Fruit fly (Drosophila melanogaster) whole organism, embryonic: ENCODE results near the gene vkg.
A peak's percentile ranks its signal among the peaks of the same experiment; 100 is the strongest.

Experiments used
- ATbp ChIP-seq: fragments of 200-800 bp; sonication (Bioruptor generic); optimal IDR thresholded peaks from 2 replicates; lab custom pipeline; 2017; ENCODE audit warnings: missing biosample characterization, mild to moderate bottlenecking, missing genetic modification characterization, missing genetic modification reagents
- Atf-2 ChIP-seq: fragments of 200-800 bp; sonication (Bioruptor generic); optimal IDR thresholded peaks from 2 replicates; lab custom pipeline; 2016; ENCODE audit warnings: missing biosample characterization, missing genetic modification characterization
- B-H2 ChIP-seq: fragments of 200-800 bp; sonication (Bioruptor generic); optimal IDR thresholded peaks from 2 replicates; lab custom pipeline; 2018; ENCODE audit warnings: missing biosample characterization, mild to moderate bottlenecking, missing genetic modification characterization
- BtbVII ChIP-seq: fragments of 200-800 bp; sonication (Bioruptor generic); optimal IDR thresholded peaks from 3 replicates; lab custom pipeline; 2017; ENCODE audit warnings: missing biosample characterization, mild to moderate bottlenecking, missing genetic modification characterization
- CG10274 ChIP-seq: fragments of 200-800 bp; sonication (Bioruptor generic); optimal IDR thresholded peaks from 3 replicates; lab custom pipeline; 2017; ENCODE audit warnings: missing biosample characterization, mild to moderate bottlenecking, missing genetic modification characterization
- CG12071 ChIP-seq: fragments of 200-800 bp; sonication (Bioruptor generic); optimal IDR thresholded peaks from 3 replicates; lab custom pipeline; 2018; ENCODE audit warnings: missing biosample characterization, mild to moderate bottlenecking, missing genetic modification characterization
- CG12155 ChIP-seq: fragments of 200-800 bp; sonication (Bioruptor generic); optimal IDR thresholded peaks from 3 replicates; lab custom pipeline; 2016; ENCODE audit warnings: missing biosample characterization, missing genetic modification characterization
- CG12219 ChIP-seq: fragments of 200-800 bp; sonication (Bioruptor generic); optimal IDR thresholded peaks from 3 replicates; lab custom pipeline; 2018; ENCODE audit warnings: missing biosample characterization, mild to moderate bottlenecking, missing genetic modification characterization
- CG12299 ChIP-seq: fragments of 200-800 bp; sonication (Bioruptor generic); optimal IDR thresholded peaks from 2 replicates; lab custom pipeline; 2018; ENCODE audit warnings: missing biosample characterization, mild to moderate bottlenecking, missing genetic modification characterization
- CG1233 ChIP-seq: fragments of 200-800 bp; sonication (Bioruptor generic); optimal IDR thresholded peaks from 4 replicates; lab custom pipeline; 2018; ENCODE audit warnings: missing biosample characterization, mild to moderate bottlenecking, missing genetic modification characterization
- CG13424 ChIP-seq: fragments of 200-800 bp; sonication (Bioruptor generic); optimal IDR thresholded peaks from 2 replicates; lab custom pipeline; 2019; ENCODE audit warnings: missing biosample characterization, mild to moderate bottlenecking, missing genetic modification characterization, moderate library complexity
- CG14965 ChIP-seq: fragments of 200-800 bp; sonication (Bioruptor generic); optimal IDR thresholded peaks from 2 replicates; lab custom pipeline; 2016; ENCODE audit warnings: missing biosample characterization, missing genetic modification characterization, borderline replicate concordance
- CG1832 ChIP-seq: fragments of 200-800 bp; sonication (Bioruptor generic); optimal IDR thresholded peaks from 2 replicates; lab custom pipeline; 2017; ENCODE audit warnings: missing biosample characterization, mild to moderate bottlenecking, missing genetic modification characterization, inconsistent platforms
- CG2712 ChIP-seq: fragments of 200-800 bp; optimal IDR thresholded peaks from 3 replicates; lab custom pipeline; 2019; ENCODE audit warnings: missing biosample characterization, mild to moderate bottlenecking, missing genetic modification characterization, moderate library complexity
- CG3163 ChIP-seq: fragments of 200-800 bp; sonication (Bioruptor generic); optimal IDR thresholded peaks from 3 replicates; lab custom pipeline; 2016; ENCODE audit warnings: missing biosample characterization, missing genetic modification characterization
- CG4282 ChIP-seq: fragments of 200-800 bp; sonication (Bioruptor generic); optimal IDR thresholded peaks from 2 replicates; lab custom pipeline; 2016; ENCODE audit warnings: missing biosample characterization, missing genetic modification characterization
- CG6854 ChIP-seq: fragments of 200-800 bp; sonication (Bioruptor generic); optimal IDR thresholded peaks from 3 replicates; lab custom pipeline; 2017; ENCODE audit warnings: missing biosample characterization, mild to moderate bottlenecking, missing genetic modification characterization
- CG7372 ChIP-seq: fragments of 200-800 bp; sonication (Bioruptor generic); IDR thresholded peaks from 2 replicates; pipeline ENCODE4 v1.3.6; 2022; ENCODE audit warnings: missing biosample characterization, missing genetic modification characterization
- CG7928 ChIP-seq: fragments of 200-800 bp; sonication (Bioruptor generic); optimal IDR thresholded peaks from 2 replicates; lab custom pipeline; 2017; ENCODE audit warnings: missing biosample characterization, mild to moderate bottlenecking, missing genetic modification characterization
- CG8765 ChIP-seq: fragments of 200-800 bp; sonication (Bioruptor generic); IDR thresholded peaks from 2 replicates; pipeline ENCODE4 v1.3.6; 2022; ENCODE audit warnings: missing biosample characterization, missing genetic modification characterization
- CG8924 ChIP-seq: fragments of 200-800 bp; optimal IDR thresholded peaks from 3 replicates; lab custom pipeline; 2019; ENCODE audit warnings: missing biosample characterization, mild to moderate bottlenecking, missing genetic modification characterization, moderate library complexity
- Chrac-16 ChIP-seq: fragments of 200-800 bp; sonication (Bioruptor generic); optimal IDR thresholded peaks from 3 replicates; lab custom pipeline; 2016; ENCODE audit warnings: missing biosample characterization, missing genetic modification characterization
- D19B ChIP-seq: fragments of 200-800 bp; sonication (Bioruptor generic); optimal IDR thresholded peaks from 2 replicates; lab custom pipeline; 2017; ENCODE audit warnings: missing biosample characterization, mild to moderate bottlenecking, missing genetic modification characterization
- Doc2 ChIP-seq: fragments of 200-800 bp; sonication (Bioruptor generic); IDR thresholded peaks from 2 replicates; pipeline ENCODE4 v1.3.6; 2022; ENCODE audit warnings: missing biosample characterization, missing genetic modification characterization
- Dp ChIP-seq: fragments of 200-800 bp; sonication (Bioruptor generic); optimal IDR thresholded peaks from 2 replicates; lab custom pipeline; 2018; ENCODE audit warnings: missing biosample characterization, mild to moderate bottlenecking, missing genetic modification characterization, moderate library complexity
- Drgx ChIP-seq: fragments of 200-800 bp; sonication (Bioruptor generic); IDR thresholded peaks from 2 replicates; pipeline ENCODE4 v1.3.6; 2022; ENCODE audit warnings: missing biosample characterization, missing genetic modification characterization
- Fer3 ChIP-seq: fragments of 200-800 bp; sonication (Bioruptor generic); optimal IDR thresholded peaks from 2 replicates; lab custom pipeline; 2018; ENCODE audit warnings: missing biosample characterization, mild to moderate bottlenecking, missing genetic modification characterization, moderate library complexity
- HHEX ChIP-seq: fragments of 200-800 bp; sonication (Bioruptor generic); optimal IDR thresholded peaks from 3 replicates; lab custom pipeline; 2017; ENCODE audit warnings: missing biosample characterization, mild to moderate bottlenecking, missing genetic modification characterization, missing genetic modification reagents
- Hmr ChIP-seq: fragments of 200-800 bp; sonication (Bioruptor generic); optimal IDR thresholded peaks from 3 replicates; lab custom pipeline; 2017; ENCODE audit warnings: mild to moderate bottlenecking, missing biosample characterization, missing genetic modification reagents, missing genetic modification characterization
- Nf-YB ChIP-seq: fragments of 200-800 bp; sonication (Bioruptor generic); optimal IDR thresholded peaks from 3 replicates; lab custom pipeline; 2019; ENCODE audit warnings: missing biosample characterization, mild to moderate bottlenecking, missing genetic modification characterization, moderate library complexity
- Six4 ChIP-seq: fragments of 200-800 bp; sonication (Bioruptor generic); optimal IDR thresholded peaks from 2 replicates; lab custom pipeline; 2016; ENCODE audit warnings: missing biosample characterization, missing genetic modification characterization
- Spps ChIP-seq: fragments of 200-800 bp; sonication (Bioruptor generic); optimal IDR thresholded peaks from 2 replicates; lab custom pipeline; 2018; ENCODE audit warnings: missing biosample characterization, mild to moderate bottlenecking, missing genetic modification characterization
- Xbp1 ChIP-seq: fragments of 200-800 bp; sonication (Bioruptor generic); optimal IDR thresholded peaks from 3 replicates; lab custom pipeline; 2016; ENCODE audit warnings: missing biosample characterization, mild to moderate bottlenecking, missing genetic modification characterization
- al ChIP-seq: fragments of 200-800 bp; sonication (Bioruptor generic); IDR thresholded peaks from 2 replicates; pipeline ENCODE4 v1.3.6; 2022; ENCODE audit warnings: missing biosample characterization, missing genetic modification characterization
- ase ChIP-seq: fragments of 200-800 bp; sonication (Bioruptor generic); IDR thresholded peaks from 3 replicates; pipeline ENCODE4 v1.3.6; 2022; ENCODE audit warnings: missing biosample characterization, missing genetic modification characterization
- br ChIP-seq: fragments of >200 bp; optimal IDR thresholded peaks from 2 replicates; lab custom pipeline; 2017
- dati ChIP-seq: fragments of 200-800 bp; sonication (Bioruptor generic); IDR thresholded peaks from 2 replicates; pipeline ENCODE4 v1.3.6; 2022; ENCODE audit warnings: missing biosample characterization, missing genetic modification characterization
- dm ChIP-seq: fragments of 200-800 bp; sonication (Bioruptor generic); optimal IDR thresholded peaks from 3 replicates; lab custom pipeline; 2016; ENCODE audit warnings: missing biosample characterization, missing genetic modification characterization
- exex ChIP-seq: fragments of 200-800 bp; sonication (Bioruptor generic); optimal IDR thresholded peaks from 4 replicates; lab custom pipeline; 2018; ENCODE audit warnings: missing biosample characterization, mild to moderate bottlenecking, missing genetic modification characterization, moderate library complexity
- fu2 ChIP-seq: fragments of 200-800 bp; sonication (Bioruptor generic); optimal IDR thresholded peaks from 2 replicates; lab custom pipeline; 2016; ENCODE audit warnings: missing biosample characterization, missing genetic modification characterization
- kni ChIP-seq: fragments of 200-800 bp; sonication (Bioruptor generic); optimal IDR thresholded peaks from 3 replicates; lab custom pipeline; 2017; ENCODE audit warnings: mild to moderate bottlenecking, missing biosample characterization, missing genetic modification reagents, missing genetic modification characterization
- lola ChIP-seq, 3 experiments: fragments of >200 bp in 2 of 3; fragments of 200-800 bp in 1 of 3; sonication (Bioruptor generic) in 1 of 3; optimal IDR thresholded peaks; 2 replicates each; lab custom pipeline; 2017 to 2019; ENCODE audit warnings: missing biosample characterization in 3 of 3, missing genetic modification characterization in 3 of 3, mild to moderate bottlenecking in 1 of 3, moderate library complexity in 1 of 3
- pan ChIP-seq, 4 experiments: fragments of >200 bp in 3 of 4; fragments of 200-800 bp in 1 of 4; sonication (Bioruptor generic) in 1 of 4; optimal IDR thresholded peaks in 3 of 4; IDR thresholded peaks in 1 of 4; 2 replicates each; pipeline versions ENCODE4 v1.3.6 to Lab custom; 2017 to 2022; ENCODE audit warnings: missing biosample characterization in 2 of 4, missing genetic modification characterization in 2 of 4, mixed read lengths in 1 of 4
- phol ChIP-seq: fragments of 200-800 bp; sonication (Bioruptor generic); optimal IDR thresholded peaks from 3 replicates; lab custom pipeline; 2018; ENCODE audit warnings: missing biosample characterization, mild to moderate bottlenecking, missing genetic modification characterization, moderate library complexity
- pum ChIP-seq: fragments of 200-800 bp; sonication (Bioruptor generic); optimal IDR thresholded peaks from 2 replicates; lab custom pipeline; 2016; ENCODE audit warnings: missing biosample characterization, missing genetic modification characterization
- ranshi ChIP-seq: fragments of 200-800 bp; sonication (Bioruptor generic); IDR thresholded peaks from 2 replicates; pipeline ENCODE4 v1.3.6; 2022; ENCODE audit warnings: missing biosample characterization, missing genetic modification characterization
- row ChIP-seq: fragments of 200-800 bp; sonication (Bioruptor generic); IDR thresholded peaks from 3 replicates; pipeline ENCODE4 v1.3.6; 2022; ENCODE audit warnings: missing biosample characterization, missing genetic modification characterization
- tap ChIP-seq: fragments of 200-800 bp; optimal IDR thresholded peaks from 3 replicates; lab custom pipeline; 2019; ENCODE audit warnings: missing biosample characterization, mild to moderate bottlenecking, missing genetic modification characterization, moderate library complexity
- twi ChIP-seq: fragments of 200-800 bp; optimal IDR thresholded peaks from 2 replicates; lab custom pipeline; 2019; ENCODE audit warnings: missing biosample characterization, mild to moderate bottlenecking, missing genetic modification characterization, moderate library complexity
- vnd ChIP-seq: fragments of 200-800 bp; sonication (Bioruptor generic); IDR thresholded peaks from 3 replicates; pipeline ENCODE4 v1.3.6; 2022; ENCODE audit warnings: missing biosample characterization, missing genetic modification characterization; ENCODE audit not compliant: partially characterized antibody
- wek ChIP-seq: fragments of 200-800 bp; sonication (Bioruptor generic); optimal IDR thresholded peaks from 3 replicates; lab custom pipeline; 2018; ENCODE audit warnings: missing biosample characterization, mild to moderate bottlenecking, missing genetic modification characterization, moderate library complexity

vkg gene

DNA sequence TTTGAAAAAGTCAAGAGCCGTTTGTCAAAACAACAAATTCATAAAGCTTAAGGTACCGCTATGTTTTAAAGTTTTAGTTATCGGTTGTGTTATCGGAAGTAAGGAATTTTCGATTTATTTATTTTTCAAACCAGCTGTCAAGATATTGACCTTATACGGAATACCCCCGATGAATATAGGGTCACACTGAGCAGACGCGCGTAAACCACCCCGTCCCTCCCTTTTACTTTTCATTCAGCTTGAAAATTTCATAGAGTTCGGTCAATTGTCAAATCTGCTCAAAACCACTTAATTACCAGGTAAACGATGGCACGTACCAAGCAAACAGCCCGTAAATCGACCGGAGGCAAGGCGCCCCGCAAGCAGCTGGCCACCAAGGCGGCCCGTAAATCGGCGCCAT is 27.0 kb upstream of the vkg start, which contains the start of the genes CG14036 and His3.3A (continued):
- TF ChIP-seq CG7372 (no peak), CG8765 (GFP tag; lab: Robert Waterston, UW) (no peak), CG4282 (GFP tag; lab: Kevin White, UChicago) (no peak), row (GFP tag; lab: Robert Waterston, UW) (peak; percentile 51; the same call in 2 of the 3 replicates), al (GFP tag; lab: Robert Waterston, UW) (no peak), pum (no peak), CG8924 (tag; lab: Kevin White, UChicago) (peak; percentile 49), CG12219 (GFP tag; lab: Kevin White, UChicago) (no peak), Atf-2 (no peak), CG14965 (GFP tag; lab: Kevin White, UChicago) (no peak), br (lab: Kevin White, UChicago) (no peak), wek (GFP tag; lab: Kevin White, UChicago) (peak; percentile 100), B-H2 (GFP tag; lab: Kevin White, UChicago) (peak; percentile 30), kni (GFP tag; lab: Kevin White, UChicago) (no peak), Fer3 (tag; lab: Kevin White, UChicago) (no peak), dm (GFP tag; lab: Kevin White, UChicago) (peak; percentile 29), CG12071 (GFP tag; lab: Kevin White, UChicago) (no peak), Nf-YB (no peak), ranshi (GFP tag; lab: Robert Waterston, UW) (no peak), Xbp1 (GFP tag; lab: Kevin White, UChicago) (peak; percentile 18), twi (tag; lab: Kevin White, UChicago) (no peak), vnd (no peak; the same call in 2 of the 3 replicates), phol (tag; lab: Kevin White, UChicago) (no peak), tap (no peak), dati (GFP tag; lab: Robert Waterston, UW) (no peak), Spps (peak; percentile 1), CG12299 (tag; lab: Kevin White, UChicago) (no peak), Hmr (GFP tag; lab: Kevin White, UChicago) (peak; percentile 42), lola (GFP tag; optimal IDR thresholded peaks at IDR 0.05; lab: Kevin White, UChicago) (no peak), CG1233 (no peak), ase (GFP tag; lab: Robert Waterston, UW) (no peak), Chrac-16 (no peak), CG7928 (GFP tag; lab: Kevin White, UChicago) (peak; percentile 1), CG13424 (peak; percentile 43), Dp (GFP tag; lab: Kevin White, UChicago) (peak; percentile 88), fu2 (GFP tag; lab: Kevin White, UChicago) (no peak), ATbp (GFP tag; lab: Kevin White, UChicago) (no peak), Drgx (GFP tag; lab: Robert Waterston, UW) (no peak), HHEX (peak; percentile 24), Doc2 (GFP tag; lab: Robert Waterston, UW) (no peak), CG1832 (GFP tag; lab: Kevin White, UChicago) (no peak), pan (optimal IDR thresholded peaks at IDR 0.05; lab: Kevin White, UChicago) (no peak), pan (GFP tag; optimal IDR thresholded peaks at IDR 0.05 in 1 of 2, IDR thresholded peaks at IDR 0.05 in 1 of 2) (peak in 1 of 2 experiments; percentile 36), CG2712 (tag; lab: Kevin White, UChicago) (peak; percentile 46), CG10274 (GFP tag; lab: Kevin White, UChicago) (no peak), D19B (GFP tag; lab: Kevin White, UChicago) (no peak), CG12155 (GFP tag; lab: Kevin White, UChicago) (no peak), BtbVII (GFP tag; lab: Kevin White, UChicago) (no peak), exex (no peak), Six4 (GFP tag; lab: Kevin White, UChicago) (no peak), CG3163 (no peak), CG6854 (GFP tag; lab: Kevin White, UChicago) (no peak)
